Fruit fly (Drosophila melanogaster): ENCODE measurements around the gene for.

for gene

dm6 chr2L:3573172-3573755 is 83.5 kb downstream of the for start:
- peak; percentile 52 for TF ChIP-seq cic (GFP tag; optimal IDR thresholded peaks at IDR 0.05)
- no peak for TF ChIP-seq cnc (optimal IDR thresholded peaks at IDR 0.05)
- peak; percentile 48 for TF ChIP-seq Mnt (GFP tag; optimal IDR thresholded peaks at IDR 0.05)
- TF ChIP-seq CG7045 (GFP tag; optimal IDR thresholded peaks at IDR 0.05) = peak; percentile 67
- TF ChIP-seq ovo (GFP tag; optimal IDR thresholded peaks at IDR 0.05) = no peak
- TF ChIP-seq tj (GFP tag; optimal IDR thresholded peaks at IDR 0.05) = peak; percentile 13
- TF ChIP-seq CG33017 (tag; optimal IDR thresholded peaks at IDR 0.05) = peak; percentile 72
- TF ChIP-seq CG11617 (GFP tag; optimal IDR thresholded peaks at IDR 0.05) = peak; percentile 77
- peak; percentile 3 for TF ChIP-seq Crg-1 (GFP tag; optimal IDR thresholded peaks at IDR 0.05)
- no peak for TF ChIP-seq bab1 (GFP tag; optimal IDR thresholded peaks at IDR 0.05)
- TF ChIP-seq Clk (GFP tag; optimal IDR thresholded peaks at IDR 0.05) = peak; percentile 77
- peak; percentile 67 for TF ChIP-seq toe (GFP tag; optimal IDR thresholded peaks at IDR 0.05)
- TF ChIP-seq CG7101 (tag; optimal IDR thresholded peaks at IDR 0.05) = peak; percentile 72
- TF ChIP-seq Hr96 (GFP tag; optimal IDR thresholded peaks at IDR 0.05) = peak; percentile 71
- peak; percentile 50 for TF ChIP-seq CG14711 (tag; optimal IDR thresholded peaks at IDR 0.05)
- peak; percentile 71 for TF ChIP-seq CG12768 (GFP tag; optimal IDR thresholded peaks at IDR 0.05)
- peak; percentile 7 for TF ChIP-seq pad (GFP tag; optimal IDR thresholded peaks at IDR 0.05)
- TF ChIP-seq CG5204 (GFP tag; optimal IDR thresholded peaks at IDR 0.05) = peak; percentile 88
- no peak for TF ChIP-seq kay (GFP tag; ENCODE audit: borderline replicate concordance)
- TF ChIP-seq CG1620 (GFP tag; optimal IDR thresholded peaks at IDR 0.05) = no peak

dm6 chr2L:3572529-3573171 is 84.1 kb downstream of the for start:
- no peak for TF ChIP-seq CG14711 (tag; optimal IDR thresholded peaks at IDR 0.05)
- peak; percentile 70 for TF ChIP-seq kay (GFP tag; ENCODE audit: borderline replicate concordance)

Data from whole organism, adult.